Worm (Caenorhabditis elegans) whole organism, L3 larva: ENCODE data around the gene C23G10.1.
A peak's percentile ranks its signal among the peaks of the same experiment; 100 is the strongest.

Experiments used
- ZK546.5 ChIP-seq: sonication (generic microtip); optimal IDR thresholded peaks from 2 replicates; lab custom pipeline; 2017; ENCODE audit warnings: missing biosample characterization, missing genetic modification characterization
- aly-2 ChIP-seq: fragments of 150-350 bp; optimal IDR thresholded peaks from 2 replicates; lab custom pipeline; 2014; ENCODE audit warnings: missing biosample characterization, missing genetic modification characterization
- ama-1 ChIP-seq: fragments of 150-350 bp; optimal IDR thresholded peaks from 2 replicates; lab custom pipeline; 2018
- ceh-16 ChIP-seq: sonication (generic microtip); optimal IDR thresholded peaks from 2 replicates; lab custom pipeline; 2017; ENCODE audit warnings: missing biosample characterization, missing genetic modification characterization
- ceh-28 ChIP-seq: fragments of 150-350 bp; optimal IDR thresholded peaks from 2 replicates; lab custom pipeline; 2014; ENCODE audit warnings: missing biosample characterization, missing genetic modification reagents, missing genetic modification characterization
- ceh-82 ChIP-seq: fragments of 150-350 bp; optimal IDR thresholded peaks from 2 replicates; lab custom pipeline; 2014; ENCODE audit warnings: missing biosample characterization, missing genetic modification characterization
- daf-12 ChIP-seq: fragments of 150-350 bp; optimal IDR thresholded peaks from 2 replicates; lab custom pipeline; 2014; ENCODE audit warnings: missing biosample characterization, missing genetic modification reagents, missing genetic modification characterization
- egl-27 ChIP-seq: sonication (generic microtip); optimal IDR thresholded peaks from 4 replicates; lab custom pipeline; 2017; ENCODE audit warnings: missing biosample characterization, missing genetic modification reagents, missing genetic modification characterization
- elt-1 ChIP-seq: fragments of 150-350 bp; optimal IDR thresholded peaks from 2 replicates; lab custom pipeline; 2014; ENCODE audit warnings: missing biosample characterization, missing genetic modification characterization
- elt-2 ChIP-seq: sonication (generic microtip); optimal IDR thresholded peaks from 2 replicates; lab custom pipeline; 2016; ENCODE audit warnings: missing genetic modification reagents, mild to moderate bottlenecking, missing genetic modification characterization, missing compliant biosample characterization
- elt-3 ChIP-seq, 3 experiments: fragments of 150-350 bp in 1 of 3; sonication (generic microtip) in 2 of 3; optimal IDR thresholded peaks; 2 replicates in 2 of 3; 4 replicates in 1 of 3; lab custom pipeline; 2014 to 2017; ENCODE audit warnings: missing biosample characterization in 3 of 3, missing genetic modification characterization in 3 of 3
- fkh-10 ChIP-seq: sonication (generic microtip); optimal IDR thresholded peaks from 2 replicates; lab custom pipeline; 2017; ENCODE audit warnings: missing biosample characterization, missing genetic modification reagents, missing genetic modification characterization
- fkh-2 ChIP-seq: fragments of 150-350 bp; optimal IDR thresholded peaks from 2 replicates; lab custom pipeline; 2014; ENCODE audit warnings: missing biosample characterization, missing genetic modification reagents, missing genetic modification characterization
- hmg-11 ChIP-seq: sonication (generic microtip); optimal IDR thresholded peaks from 2 replicates; lab custom pipeline; 2016; ENCODE audit warnings: missing genetic modification characterization, missing compliant biosample characterization
- lin-15B ChIP-seq: fragments of 150-350 bp; optimal IDR thresholded peaks from 2 replicates; lab custom pipeline; 2014; ENCODE audit warnings: missing biosample characterization, missing genetic modification characterization
- lsy-12 ChIP-seq: sonication (generic microtip); optimal IDR thresholded peaks from 2 replicates; lab custom pipeline; 2016; ENCODE audit warnings: mild to moderate bottlenecking, missing genetic modification characterization, missing compliant biosample characterization
- nfya-1 ChIP-seq: sonication (generic microtip); optimal IDR thresholded peaks from 2 replicates; lab custom pipeline; 2017; ENCODE audit warnings: missing genetic modification characterization, mild to moderate bottlenecking, missing compliant biosample characterization, antibody characterized with exemption, moderate library complexity; ENCODE audit not compliant: insufficient read depth
- nhr-12 ChIP-seq: fragments of 150-350 bp; optimal IDR thresholded peaks from 2 replicates; lab custom pipeline; 2014; ENCODE audit warnings: missing biosample characterization, missing genetic modification characterization
- nhr-25 ChIP-seq: sonication (generic microtip); optimal IDR thresholded peaks from 2 replicates; lab custom pipeline; 2017; ENCODE audit warnings: missing biosample characterization, missing genetic modification characterization
- nhr-28 ChIP-seq: fragments of 150-350 bp; optimal IDR thresholded peaks from 2 replicates; lab custom pipeline; 2014; ENCODE audit warnings: missing biosample characterization, missing genetic modification characterization
- nhr-43 ChIP-seq: sonication (generic microtip); optimal IDR thresholded peaks from 2 replicates; lab custom pipeline; 2016; ENCODE audit warnings: mild to moderate bottlenecking, missing genetic modification characterization, missing compliant biosample characterization; ENCODE audit not compliant: poor library complexity, severe bottlenecking
- nhr-67 ChIP-seq: fragments of 150-350 bp; optimal IDR thresholded peaks from 2 replicates; lab custom pipeline; 2014; ENCODE audit warnings: missing biosample characterization, missing genetic modification characterization
- nhr-76 ChIP-seq: fragments of 150-350 bp; sonication (generic microtip); optimal IDR thresholded peaks from 5 replicates; lab custom pipeline; 2014; ENCODE audit warnings: missing biosample characterization, missing genetic modification characterization
- pha-4 ChIP-seq: fragments of 150-350 bp; optimal IDR thresholded peaks from 2 replicates; lab custom pipeline; 2014; ENCODE audit warnings: missing biosample characterization, missing genetic modification reagents, missing genetic modification characterization
- pqm-1 ChIP-seq: fragments of 150-350 bp; optimal IDR thresholded peaks from 2 replicates; lab custom pipeline; 2017; ENCODE audit warnings: missing biosample characterization, missing genetic modification characterization, inconsistent platforms
- sea-2 ChIP-seq: fragments of 150-350 bp; sonication (generic microtip); optimal IDR thresholded peaks from 4 replicates; lab custom pipeline; 2014; ENCODE audit warnings: missing biosample characterization, missing genetic modification reagents, missing genetic modification characterization
- skn-1 ChIP-seq: fragments of 150-350 bp; optimal IDR thresholded peaks from 2 replicates; lab custom pipeline; 2014; ENCODE audit warnings: missing biosample characterization, missing genetic modification characterization
- tbx-2 ChIP-seq: sonication (generic microtip); optimal IDR thresholded peaks from 2 replicates; lab custom pipeline; 2016; ENCODE audit warnings: mild to moderate bottlenecking, missing genetic modification characterization, missing compliant biosample characterization
- unc-39 ChIP-seq: sonication (generic microtip); optimal IDR thresholded peaks from 4 replicates; lab custom pipeline; 2017; ENCODE audit warnings: missing biosample characterization, missing genetic modification characterization
- unc-62 ChIP-seq: fragments of 150-350 bp; sonication (generic microtip); optimal IDR thresholded peaks from 4 replicates; lab custom pipeline; 2014; ENCODE audit warnings: missing biosample characterization, missing genetic modification reagents, missing genetic modification characterization
- zag-1 ChIP-seq: fragments of 150-350 bp; optimal IDR thresholded peaks from 2 replicates; lab custom pipeline; 2014; ENCODE audit warnings: missing biosample characterization, missing genetic modification characterization
- ztf-11 ChIP-seq: fragments of 150-350 bp; optimal IDR thresholded peaks from 2 replicates; lab custom pipeline; 2014; ENCODE audit warnings: missing biosample characterization, missing genetic modification characterization
- ztf-4 ChIP-seq: fragments of 150-350 bp; optimal IDR thresholded peaks from 2 replicates; lab custom pipeline; 2014; ENCODE audit warnings: missing biosample characterization, missing genetic modification characterization

Gene C23G10.1

DNA sequence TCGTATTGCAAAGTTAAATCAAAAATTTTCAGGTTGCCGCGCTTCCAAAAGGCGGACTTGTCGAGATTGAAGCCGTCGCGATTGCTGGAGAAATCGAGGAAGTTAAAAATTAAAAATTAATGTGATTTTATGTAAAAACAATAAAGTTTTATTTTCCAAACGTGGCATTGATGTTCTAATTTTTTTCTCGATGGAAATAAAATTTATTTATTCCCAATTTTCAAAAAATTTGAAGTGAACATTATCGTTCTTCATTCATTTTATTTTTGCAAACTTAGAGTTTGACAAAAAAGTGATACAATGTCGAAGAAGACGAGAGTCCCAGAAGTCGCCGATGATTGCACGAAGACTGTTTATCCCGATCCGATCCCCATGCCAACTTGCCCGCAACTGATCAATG lies at the start of gene C23G10.1:
Gene C23G10.1, plus strand, starts transcription at position 301 of the 400 bp plus-strand sequence.
- TF ChIP-seq tbx-2 (tag; lab: Kevin White, UChicago) = no peak
- no peak for TF ChIP-seq ceh-16
- TF ChIP-seq, all 47 proteins: peak for 0

DNA sequence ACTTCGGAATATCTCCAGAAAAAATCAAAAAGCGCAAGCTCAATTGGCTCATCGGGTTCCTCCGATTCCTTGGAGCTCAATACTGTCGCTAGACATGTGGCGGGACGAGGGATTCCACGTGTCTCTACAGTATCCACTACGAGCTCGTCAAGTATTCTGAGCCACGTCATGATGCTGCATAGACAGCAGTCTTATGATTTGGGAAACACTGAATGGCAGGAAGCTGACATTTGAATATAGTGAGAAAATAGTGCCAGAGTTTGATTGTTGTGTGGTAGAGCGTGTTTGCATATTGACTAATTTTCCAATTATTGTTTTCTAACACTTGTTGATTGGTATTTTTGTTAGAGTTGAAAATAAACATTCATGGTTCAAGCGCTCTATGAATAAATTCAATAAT lies 45.7 kb upstream of the C23G10.1 start:
- no peak for TF ChIP-seq pqm-1 (tag; lab: Kevin White, UChicago)
- TF ChIP-seq ZK546.5 (tag; lab: Kevin White, UChicago) = no peak
- no peak for TF ChIP-seq fkh-2
- TF ChIP-seq aly-2 (tag; lab: Kevin White, UChicago) = no peak
- TF ChIP-seq nhr-25 = no peak
- TF ChIP-seq nhr-28 = no peak
- TF ChIP-seq elt-3 (tag; optimal IDR thresholded peaks at IDR 0.05; lab: Kevin White, UChicago) = no peak
- no peak for TF ChIP-seq egl-27
- no peak for TF ChIP-seq nhr-12 (tag; lab: Kevin White, UChicago)
- no peak for TF ChIP-seq lin-15B (tag; lab: Kevin White, UChicago)
- TF ChIP-seq nfya-1 (tag; lab: Kevin White, UChicago) = no peak
- no peak for TF ChIP-seq tbx-2 (tag; lab: Kevin White, UChicago)
- no peak for TF ChIP-seq daf-12
- no peak for TF ChIP-seq zag-1 (tag; lab: Kevin White, UChicago)
- no peak for TF ChIP-seq ceh-28
- no peak for TF ChIP-seq elt-1
- TF ChIP-seq ceh-82 = no peak

DNA sequence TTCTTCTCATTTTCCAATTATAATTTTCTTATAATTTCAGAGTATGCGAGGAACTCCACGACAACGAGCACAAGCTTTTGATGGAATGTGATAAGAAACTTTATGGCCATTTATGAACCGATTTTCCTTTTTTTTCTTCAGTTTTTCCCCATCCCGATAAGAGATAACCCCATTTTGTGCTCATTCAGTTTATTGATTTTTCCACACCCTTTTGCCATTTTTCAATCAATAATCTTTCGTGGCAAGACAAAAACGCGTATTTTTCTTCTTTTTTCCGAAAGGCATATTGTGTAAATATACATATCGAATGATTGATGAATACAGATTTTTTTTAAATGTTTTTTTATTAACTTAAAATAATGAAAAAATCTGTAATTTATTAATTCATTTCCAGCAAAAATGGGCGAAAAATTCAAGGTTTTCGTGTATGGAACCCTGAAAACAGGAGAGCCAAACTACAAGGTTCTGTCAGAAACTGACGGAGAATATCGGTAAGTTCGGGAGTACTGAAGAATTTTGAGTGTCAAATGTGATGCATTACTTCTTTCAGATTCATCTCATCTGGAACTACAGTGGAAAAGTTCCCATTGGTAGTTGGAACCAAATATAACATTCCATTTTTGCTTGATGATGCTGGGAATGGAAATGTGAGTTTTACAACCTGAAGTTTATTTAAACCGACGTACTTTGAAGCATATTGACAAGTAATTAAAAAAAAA lies 44.7 kb upstream of the C23G10.1 start, which contains the start of gene F42A10.9:
Gene F42A10.9, plus strand, starts transcription at position 321 of the 719 bp plus-strand sequence.
- peak; percentile 17 for TF ChIP-seq pha-4 (tag; lab: Kevin White, UChicago)
- TF ChIP-seq ama-1 (lab: Kevin White, UChicago) = peak; percentile 88
- peak; percentile 61 for TF ChIP-seq ztf-4 (tag; lab: Kevin White, UChicago)
- TF ChIP-seq nhr-67 = no peak
- TF ChIP-seq nhr-25 = peak; percentile 20
- TF ChIP-seq fkh-10 = no peak
- no peak for TF ChIP-seq skn-1 (tag; lab: Kevin White, UChicago)
- TF ChIP-seq elt-2 = peak; percentile 68
- TF ChIP-seq unc-62 (GFP tag; lab: Kevin White, UChicago) = no peak
- peak; percentile 9 for TF ChIP-seq nhr-43 (tag; lab: Kevin White, UChicago)

DNA sequence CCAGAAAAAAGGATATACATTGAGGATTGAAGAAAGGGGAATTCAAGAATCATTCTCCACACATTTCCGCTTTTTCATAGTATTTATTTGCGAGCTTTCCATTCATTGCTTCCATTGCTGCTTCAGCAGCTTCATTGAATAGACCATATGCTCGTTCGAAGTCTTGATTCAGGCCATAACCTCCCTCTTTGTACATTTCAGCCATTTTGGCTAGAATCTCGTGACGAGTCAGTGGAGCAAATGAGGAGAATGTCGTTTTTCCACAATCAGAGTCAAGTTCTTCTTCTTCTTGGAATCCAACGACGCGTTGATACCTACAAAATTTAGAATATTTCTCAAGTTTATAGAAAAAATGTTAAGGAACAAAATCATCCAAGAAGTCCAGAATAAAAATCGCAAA lies 43.8 kb upstream of the C23G10.1 start:
- TF ChIP-seq ama-1 (lab: Kevin White, UChicago) (peak; percentile 73), fkh-2 (no peak), egl-27 (no peak)

DNA sequence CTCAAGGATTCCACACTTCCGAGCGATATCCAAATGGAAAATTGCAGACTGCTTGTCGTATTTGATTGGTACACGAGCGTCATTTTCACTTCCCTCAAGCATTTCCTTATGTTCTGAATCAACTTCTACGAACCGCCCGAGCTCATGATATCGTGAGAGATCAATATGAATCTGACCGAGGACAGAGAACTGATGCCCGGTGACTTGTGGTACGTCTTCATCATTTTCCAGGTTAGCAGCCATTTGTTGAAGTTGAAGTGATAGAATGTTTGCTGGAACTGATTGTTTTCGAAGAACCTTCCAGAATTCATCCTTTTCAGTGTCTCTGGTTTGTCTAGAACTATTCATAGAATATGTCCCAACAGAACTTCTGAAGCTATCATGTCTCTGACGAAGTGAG lies 42.5 kb upstream of the C23G10.1 start:
- TF ChIP-seq ztf-11 (tag; lab: Kevin White, UChicago) (no peak), ztf-4 (tag; lab: Kevin White, UChicago) (no peak), egl-27 (no peak), ceh-16 (no peak), sea-2 (GFP tag; lab: Kevin White, UChicago) (no peak), fkh-10 (no peak), lsy-12 (tag; lab: Kevin White, UChicago) (no peak), nhr-43 (tag; lab: Kevin White, UChicago) (no peak), nhr-76 (tag; lab: Kevin White, UChicago) (no peak), unc-39 (tag; lab: Kevin White, UChicago) (no peak), ceh-82 (no peak), pqm-1 (tag; lab: Kevin White, UChicago) (no peak), daf-12 (no peak), hmg-11 (tag; lab: Kevin White, UChicago) (no peak), lin-15B (tag; lab: Kevin White, UChicago) (no peak), elt-1 (no peak)
